Fruit fly (Drosophila melanogaster) whole organism, pupa: Measurements from ENCODE around the gene gdl.

ENCODE experiments used
- CG10348 ChIP-seq: fragments of 200-800 bp; sonication (Bioruptor generic); IDR thresholded peaks from 2 replicates; pipeline ENCODE4 v1.3.6; 2022; ENCODE audit warnings: missing biosample characterization, missing genetic modification characterization
- CG15710 ChIP-seq: fragments of 200-800 bp; sonication (Bioruptor generic); optimal IDR thresholded peaks from 2 replicates; lab custom pipeline; 2018; ENCODE audit warnings: missing biosample characterization, mild to moderate bottlenecking, missing genetic modification characterization, moderate library complexity
- CG17806 ChIP-seq: fragments of 200-800 bp; sonication (Bioruptor generic); optimal IDR thresholded peaks from 2 replicates; lab custom pipeline; 2018; ENCODE audit warnings: missing biosample characterization, mild to moderate bottlenecking, missing genetic modification characterization, moderate library complexity
- CG32121 ChIP-seq: fragments of 200-800 bp; sonication (Bioruptor generic); IDR thresholded peaks from 2 replicates; pipeline ENCODE4 v1.3.6; 2022; ENCODE audit warnings: missing biosample characterization, missing genetic modification characterization
- CG34367 ChIP-seq: fragments of 200-800 bp; sonication (Bioruptor generic); optimal IDR thresholded peaks from 2 replicates; lab custom pipeline; 2018; ENCODE audit warnings: missing biosample characterization, mild to moderate bottlenecking, missing genetic modification characterization
- CG4496 ChIP-seq: fragments of 200-800 bp; sonication (Bioruptor generic); IDR thresholded peaks from 3 replicates; pipeline ENCODE4 v1.3.6; 2022; ENCODE audit warnings: missing biosample characterization, missing genetic modification characterization
- CG9948 ChIP-seq: fragments of 200-800 bp; sonication (Bioruptor generic); optimal IDR thresholded peaks from 2 replicates; lab custom pipeline; 2018; ENCODE audit warnings: missing biosample characterization, mild to moderate bottlenecking, missing genetic modification characterization, moderate library complexity
- D1 ChIP-seq: fragments of 200-800 bp; sonication (Bioruptor generic); optimal IDR thresholded peaks from 2 replicates; lab custom pipeline; 2018; ENCODE audit warnings: missing biosample characterization, mild to moderate bottlenecking, missing genetic modification characterization, moderate library complexity
- EcR ChIP-seq: fragments of 200-800 bp; sonication (Bioruptor generic); optimal IDR thresholded peaks from 3 replicates; lab custom pipeline; 2019; ENCODE audit warnings: missing biosample characterization, missing genetic modification characterization, mild to moderate bottlenecking, moderate library complexity, missing genetic modification reagents
- Pif1A ChIP-seq: fragments of 200-800 bp; sonication (Bioruptor generic); optimal IDR thresholded peaks from 3 replicates; lab custom pipeline; 2016; ENCODE audit warnings: missing biosample characterization, missing genetic modification characterization
- Snoo ChIP-seq: fragments of 200-800 bp; sonication (Bioruptor generic); optimal IDR thresholded peaks from 3 replicates; lab custom pipeline; 2017; ENCODE audit warnings: missing biosample characterization, mild to moderate bottlenecking, missing genetic modification characterization, inconsistent platforms
- fd96Ca ChIP-seq: fragments of 200-800 bp; sonication (Bioruptor generic); IDR thresholded peaks from 3 replicates; pipeline ENCODE4 v1.3.6; 2022; ENCODE audit warnings: missing biosample characterization, missing genetic modification characterization
- gl ChIP-seq: fragments of 200-800 bp; sonication (Bioruptor generic); optimal IDR thresholded peaks from 2 replicates; lab custom pipeline; 2018; ENCODE audit warnings: missing biosample characterization, mild to moderate bottlenecking, missing genetic modification characterization

- TF ChIP-seq EcR (GFP tag; lab: Kevin White, UChicago) (no peak), CG10348 (no peak), CG32121 (GFP tag; lab: Robert Waterston, UW) (no peak), CG9948 (no peak), fd96Ca (GFP tag; lab: Robert Waterston, UW) (no peak), CG34367 (tag; lab: Kevin White, UChicago) (no peak), D1 (tag; lab: Kevin White, UChicago) (no peak), Pif1A (no peak), Snoo (tag; lab: Kevin White, UChicago) (no peak), gl (tag; lab: Kevin White, UChicago) (no peak), CG4496 (GFP tag; lab: Robert Waterston, UW) (no peak), CG15710 (tag; lab: Kevin White, UChicago) (no peak), CG17806 (tag; lab: Kevin White, UChicago) (no peak)
These were observed 13.0 kb upstream of the gdl start, which contains the start of gene CG13455 for dm6 chr3L:15496274-15496673.
